Worm (Caenorhabditis elegans) whole organism, midembryonic: Measurements from ENCODE around the gene F32D8.4.

ENCODE experiments used
- med-1 ChIP-seq: sonication (generic microtip); optimal IDR thresholded peaks from 2 replicates; lab custom pipeline; 2017; ENCODE audit warnings: missing genetic modification characterization, mild to moderate bottlenecking, missing compliant biosample characterization, antibody characterized with exemption, missing genetic modification reagents; ENCODE audit not compliant: insufficient read depth
- tab-1 ChIP-seq: fragments of 200-800 bp; sonication (Bioruptor generic); IDR thresholded peaks from 2 replicates; pipeline ENCODE4 v1.3.6; 2022; ENCODE audit warnings: missing genetic modification characterization, missing compliant biosample characterization
- ztf-29 ChIP-seq: fragments of 200-800 bp; sonication (Bioruptor generic); IDR thresholded peaks from 2 replicates; pipeline ENCODE4 v1.3.6; 2022; ENCODE audit warnings: missing genetic modification reagents, missing genetic modification characterization, missing compliant biosample characterization

- no peak for TF ChIP-seq med-1 (GFP tag; lab: Kevin White, UChicago)
- no peak for TF ChIP-seq tab-1
- no peak for TF ChIP-seq ztf-29 (GFP tag; lab: Robert Waterston, UW)
Observed at ce11 chrV:10855363-10855762, 38.0 kb downstream of the F32D8.4 start.
